Fruit fly (Drosophila melanogaster) S2 (cell line): ENCODE data around the gene Usp14.

Experiments used
- CG8478 ChIP-seq: fragments of >200 bp; optimal IDR thresholded peaks from 2 replicates; lab custom pipeline; 2018
- CTCF ChIP-seq, 2 experiments: fragments of >200 bp; optimal IDR thresholded peaks; 2 replicates each; lab custom pipeline; 2018

DNA sequence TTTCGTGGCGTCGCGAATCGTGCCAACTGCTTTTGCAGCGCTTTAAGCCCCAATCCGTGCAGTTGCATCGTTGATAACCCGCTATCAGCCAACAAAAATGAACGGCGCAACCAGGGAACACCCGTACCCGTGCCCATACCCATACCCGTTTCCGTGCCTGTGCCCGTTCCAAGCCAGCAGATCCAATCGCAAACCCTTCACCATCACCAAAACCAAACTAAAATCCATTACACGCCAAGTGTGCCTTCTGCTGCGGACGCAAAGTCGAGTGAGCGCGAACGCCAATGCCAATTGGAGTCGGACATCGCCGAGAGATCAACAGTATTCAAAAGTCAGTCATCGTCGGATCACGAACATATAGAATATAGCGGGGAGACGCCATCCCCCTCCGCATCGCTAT lies 20.0 kb upstream of the Usp14 start:
- TF ChIP-seq CG8478 (no peak), CTCF (optimal IDR thresholded peaks at IDR 0.05; lab: Kevin White, UChicago) (no peak)
